Worm (Caenorhabditis elegans) whole organism, L4/young adult: ENCODE results near the gene F31F6.3.

Experiments used
- W03F9.2 ChIP-seq: fragments of 150-350 bp; optimal IDR thresholded peaks from 2 replicates; lab custom pipeline; 2014; ENCODE audit warnings: missing biosample characterization, missing genetic modification characterization
- dao-5 ChIP-seq: sonication (generic microtip); optimal IDR thresholded peaks from 2 replicates; lab custom pipeline; 2016; ENCODE audit warnings: missing genotype, missing genetic modification characterization, moderate library complexity, missing compliant biosample characterization
- him-1 ChIP-seq: sonication (generic microtip); optimal IDR thresholded peaks from 2 replicates; lab custom pipeline; 2016; ENCODE audit warnings: missing genotype, missing genetic modification reagents, missing genetic modification characterization, missing compliant biosample characterization

DNA sequence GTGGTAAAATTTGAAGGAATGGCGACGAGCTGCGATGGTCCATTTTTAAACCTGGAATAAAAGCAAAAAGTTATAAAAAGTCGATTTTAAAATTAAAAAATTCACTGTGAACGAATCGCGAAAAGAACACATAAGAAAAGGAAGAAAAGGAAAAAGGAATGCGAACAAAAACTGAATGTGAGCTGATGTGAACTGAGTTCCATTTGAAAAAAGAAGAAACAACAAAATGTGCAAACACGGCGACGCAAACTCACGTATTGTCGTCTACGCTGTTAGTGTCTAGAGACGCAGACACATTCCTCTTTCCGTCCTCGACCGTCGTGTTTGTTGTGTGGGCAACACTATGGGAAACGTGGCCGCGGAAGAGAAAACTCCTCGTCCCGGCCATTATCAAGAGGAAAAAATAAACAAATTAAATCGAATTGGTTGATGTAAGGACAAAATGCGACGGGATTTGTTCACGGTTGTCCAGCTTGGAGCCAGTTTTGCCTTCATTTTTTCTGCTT lies 18.9 kb downstream of the F31F6.3 start, which contains the start of the genes C27C12.1 and C27C12.4:
- TF ChIP-seq him-1 (tag; lab: Kevin White, UChicago) (peak; percentile 63), dao-5 (no peak), W03F9.2 (tag; lab: Kevin White, UChicago) (no peak)
